Worm (Caenorhabditis elegans) whole organism, mixed stage, embryonic: ENCODE results near the gene spp-12.

Experiments used
- M03D4.4 ChIP-seq: sonication (generic microtip); optimal IDR thresholded peaks from 2 replicates; lab custom pipeline; 2017; ENCODE audit warnings: mild to moderate bottlenecking, missing genetic modification characterization, missing compliant biosample characterization
- bed-3 ChIP-seq: fragments of 200-800 bp; sonication (Bioruptor generic); optimal IDR thresholded peaks from 3 replicates; lab custom pipeline; 2018; ENCODE audit warnings: mild to moderate bottlenecking, missing genetic modification characterization, moderate library complexity, missing compliant biosample characterization
- blmp-1 ChIP-seq: fragments of 150-350 bp; optimal IDR thresholded peaks from 2 replicates; lab custom pipeline; 2014; ENCODE audit warnings: missing biosample characterization, missing genetic modification characterization
- ceh-39 ChIP-seq: fragments of 150-350 bp; optimal IDR thresholded peaks from 2 replicates; lab custom pipeline; 2014; ENCODE audit warnings: missing biosample characterization, missing genetic modification characterization
- ceh-83 ChIP-seq: fragments of 200-800 bp; sonication (Bioruptor generic); optimal IDR thresholded peaks from 2 replicates; lab custom pipeline; 2018; ENCODE audit warnings: mild to moderate bottlenecking, missing genetic modification characterization, missing compliant biosample characterization
- ces-1 ChIP-seq: fragments of 150-350 bp; optimal IDR thresholded peaks from 2 replicates; lab custom pipeline; 2014; ENCODE audit warnings: missing biosample characterization, missing genetic modification reagents, missing genetic modification characterization
- cnd-1 ChIP-seq: fragments of 200-800 bp; sonication (Bioruptor generic); optimal IDR thresholded peaks from 2 replicates; lab custom pipeline; 2018; ENCODE audit warnings: mild to moderate bottlenecking, missing genetic modification characterization, missing compliant biosample characterization
- drap-1 ChIP-seq: fragments of 200-800 bp; sonication (Bioruptor generic); optimal IDR thresholded peaks from 3 replicates; lab custom pipeline; 2018; ENCODE audit warnings: mild to moderate bottlenecking, missing genetic modification characterization, missing compliant biosample characterization
- elt-1 ChIP-seq: sonication (generic microtip); optimal IDR thresholded peaks from 2 replicates; lab custom pipeline; 2017; ENCODE audit warnings: missing genetic modification characterization, mild to moderate bottlenecking, missing compliant biosample characterization, antibody characterized with exemption, moderate library complexity, borderline replicate concordance; ENCODE audit not compliant: insufficient read depth
- elt-3 ChIP-seq: fragments of 150-350 bp; optimal IDR thresholded peaks from 2 replicates; lab custom pipeline; 2014; ENCODE audit warnings: missing biosample characterization, missing genetic modification characterization
- flh-1 ChIP-seq: fragments of 200-800 bp; sonication (Bioruptor generic); optimal IDR thresholded peaks from 2 replicates; lab custom pipeline; 2018; ENCODE audit warnings: mild to moderate bottlenecking, missing genetic modification characterization, moderate library complexity, missing compliant biosample characterization
- ham-2 ChIP-seq: fragments of 200-800 bp; sonication (Bioruptor generic); optimal IDR thresholded peaks from 2 replicates; lab custom pipeline; 2018; ENCODE audit warnings: mild to moderate bottlenecking, missing genetic modification characterization, missing compliant biosample characterization
- hlh-1 ChIP-seq: fragments of 150-350 bp; optimal IDR thresholded peaks from 2 replicates; lab custom pipeline; 2014; ENCODE audit warnings: missing biosample characterization, missing genetic modification reagents, missing genetic modification characterization
- lin-32 ChIP-seq: fragments of 200-800 bp; sonication (Bioruptor generic); optimal IDR thresholded peaks from 2 replicates; lab custom pipeline; 2018; ENCODE audit warnings: mild to moderate bottlenecking, missing genetic modification characterization, missing compliant biosample characterization
- lsy-2 ChIP-seq: fragments of 150-350 bp; optimal IDR thresholded peaks from 2 replicates; lab custom pipeline; 2014; ENCODE audit warnings: missing biosample characterization, missing genetic modification characterization
- mep-1 ChIP-seq: fragments of 150-350 bp; optimal IDR thresholded peaks from 2 replicates; lab custom pipeline; 2017; ENCODE audit warnings: missing biosample characterization, missing genetic modification reagents, missing genetic modification characterization, inconsistent platforms
- mls-2 ChIP-seq: sonication (generic microtip); optimal IDR thresholded peaks from 2 replicates; lab custom pipeline; 2016; ENCODE audit warnings: mild to moderate bottlenecking, missing genetic modification characterization, moderate library complexity, missing compliant biosample characterization
- nhr-12 ChIP-seq: fragments of 150-350 bp; optimal IDR thresholded peaks from 2 replicates; lab custom pipeline; 2014; ENCODE audit warnings: missing biosample characterization, missing genetic modification characterization
- nhr-2 ChIP-seq: fragments of 150-350 bp; optimal IDR thresholded peaks from 2 replicates; lab custom pipeline; 2014; ENCODE audit warnings: missing biosample characterization, missing genetic modification characterization
- nhr-237 ChIP-seq: fragments of 150-350 bp; optimal IDR thresholded peaks from 2 replicates; lab custom pipeline; 2014; ENCODE audit warnings: missing biosample characterization, missing genetic modification characterization
- nhr-28 ChIP-seq: fragments of 150-350 bp; optimal IDR thresholded peaks from 2 replicates; lab custom pipeline; 2014; ENCODE audit warnings: missing biosample characterization, missing genetic modification characterization
- nhr-76 ChIP-seq: sonication (generic microtip); optimal IDR thresholded peaks from 2 replicates; lab custom pipeline; 2017; ENCODE audit warnings: missing biosample characterization, missing genetic modification characterization
- pha-4 ChIP-seq: fragments of 150-350 bp; optimal IDR thresholded peaks from 2 replicates; lab custom pipeline; 2018; ENCODE audit warnings: missing biosample characterization, missing genetic modification reagents, missing genetic modification characterization
- sem-2 ChIP-seq: fragments of 200-800 bp; sonication (Bioruptor generic); optimal IDR thresholded peaks from 2 replicates; lab custom pipeline; 2018; ENCODE audit warnings: mild to moderate bottlenecking, missing genetic modification characterization, missing compliant biosample characterization
- snpc-4 ChIP-seq: fragments of 150-350 bp; optimal IDR thresholded peaks from 2 replicates; lab custom pipeline; 2014; ENCODE audit warnings: missing biosample characterization, missing genetic modification characterization
- sptf-1 ChIP-seq: sonication (generic microtip); optimal IDR thresholded peaks from 2 replicates; lab custom pipeline; 2017; ENCODE audit warnings: mild to moderate bottlenecking, missing genetic modification characterization, moderate library complexity, missing compliant biosample characterization
- unc-120 ChIP-seq: sonication (generic microtip); optimal IDR thresholded peaks from 2 replicates; lab custom pipeline; 2017; ENCODE audit warnings: missing genetic modification characterization, missing compliant biosample characterization; ENCODE audit not compliant: poor library complexity, severe bottlenecking
- unc-39 ChIP-seq: fragments of 150-350 bp; optimal IDR thresholded peaks from 2 replicates; lab custom pipeline; 2014; ENCODE audit warnings: missing biosample characterization, missing genetic modification characterization
- unc-62 ChIP-seq: fragments of 150-350 bp; optimal IDR thresholded peaks from 2 replicates; lab custom pipeline; 2014; ENCODE audit warnings: missing biosample characterization, missing genetic modification reagents, missing genetic modification characterization
- zip-8 ChIP-seq: fragments of 150-350 bp; optimal IDR thresholded peaks from 2 replicates; lab custom pipeline; 2014; ENCODE audit warnings: missing biosample characterization, missing genetic modification characterization
- ztf-11 ChIP-seq: fragments of 150-350 bp; optimal IDR thresholded peaks from 2 replicates; lab custom pipeline; 2014; ENCODE audit warnings: missing biosample characterization, missing genetic modification characterization

spp-12 gene

ce11 chrV:13854306-13854705 lies 35.3 kb upstream of the spp-12 start, which contains the start of gene ttr-21:
TSS of gene ttr-21 (minus strand) at chrV:13854405.
- TF ChIP-seq snpc-4 (no peak), drap-1 (GFP tag; lab: Kevin White, UChicago) (no peak), ham-2 (GFP tag; lab: Kevin White, UChicago) (no peak)

ce11 chrV:13856376-13856775 lies 33.2 kb upstream of the spp-12 start, which contains the start of gene srx-134:
TSS of gene srx-134 (minus strand) at chrV:13856476.
- TF ChIP-seq bed-3 (no peak), ces-1 (GFP tag; lab: Kevin White, UChicago) (no peak), snpc-4 (no peak), blmp-1 (no peak), elt-1 (tag; lab: Kevin White, UChicago) (no peak), nhr-28 (tag; lab: Kevin White, UChicago) (no peak), M03D4.4 (tag; lab: Kevin White, UChicago) (no peak), lsy-2 (tag; lab: Kevin White, UChicago) (no peak), ceh-83 (GFP tag; lab: Kevin White, UChicago) (no peak), mep-1 (tag; lab: Kevin White, UChicago) (no peak), unc-62 (GFP tag; lab: Kevin White, UChicago) (no peak), flh-1 (GFP tag; lab: Kevin White, UChicago) (no peak), ceh-39 (tag; lab: Kevin White, UChicago) (no peak), nhr-2 (no peak), ztf-11 (no peak)

ce11 chrV:13857132-13857531 lies 32.5 kb upstream of the spp-12 start, which contains the start of gene srx-136:
TSS of gene srx-136 (plus strand) at chrV:13857432.
- TF ChIP-seq lsy-2 (tag; lab: Kevin White, UChicago), result no peak

ce11 chrV:13858906-13859305 lies 30.7 kb upstream of the spp-12 start, which contains the start of gene srx-135:
TSS of gene srx-135 (plus strand) at chrV:13859206.
- TF ChIP-seq mls-2, result no peak
- no peak for TF ChIP-seq nhr-76 (tag; lab: Kevin White, UChicago)
- no peak for TF ChIP-seq ceh-39 (tag; lab: Kevin White, UChicago)
- no peak for TF ChIP-seq sptf-1 (tag; lab: Kevin White, UChicago)
- no peak for TF ChIP-seq pha-4
- no peak for TF ChIP-seq lin-32

- TF ChIP-seq M03D4.4 (tag; lab: Kevin White, UChicago) (no peak), nhr-12 (tag; lab: Kevin White, UChicago) (no peak), elt-3 (tag; lab: Kevin White, UChicago) (no peak), nhr-237 (tag; lab: Kevin White, UChicago) (no peak), zip-8 (tag; lab: Kevin White, UChicago) (no peak), hlh-1 (tag; lab: Kevin White, UChicago) (no peak), unc-39 (tag; lab: Kevin White, UChicago) (no peak)
Measured at ce11 chrV:13862505-13862904, 27.1 kb upstream of the spp-12 start, which contains the start of gene srx-137. TSS of gene srx-137 (plus strand) at chrV:13862805.

- TF ChIP-seq bed-3 (no peak), zip-8 (tag; lab: Kevin White, UChicago) (no peak), cnd-1 (no peak), unc-120 (tag; lab: Kevin White, UChicago) (no peak), ces-1 (GFP tag; lab: Kevin White, UChicago) (no peak), sem-2 (GFP tag; lab: Kevin White, UChicago) (no peak), mep-1 (tag; lab: Kevin White, UChicago) (no peak), pha-4 (no peak), nhr-12 (tag; lab: Kevin White, UChicago) (no peak), ceh-83 (GFP tag; lab: Kevin White, UChicago) (no peak), elt-1 (tag; lab: Kevin White, UChicago) (no peak), unc-62 (GFP tag; lab: Kevin White, UChicago) (no peak)
Measured at ce11 chrV:13863700-13864099, 25.9 kb upstream of the spp-12 start.
